Worm (Caenorhabditis elegans) whole organism, L4 larva: ENCODE results near the gene mrps-28.

Experiments
- F26F4.8 ChIP-seq: fragments of 200-800 bp; sonication (Bioruptor generic); conservative IDR thresholded peaks from 2 replicates; pipeline ENCODE4 v1.3.6; 2022; ENCODE audit warnings: missing genetic modification characterization, missing compliant biosample characterization
- F37D6.2 ChIP-seq: sonication (generic microtip); optimal IDR thresholded peaks from 2 replicates; lab custom pipeline; 2016; ENCODE audit warnings: mild to moderate bottlenecking, missing genetic modification characterization, missing compliant biosample characterization
- F49E8.2 ChIP-seq: sonication (generic microtip); optimal IDR thresholded peaks from 2 replicates; lab custom pipeline; 2016; ENCODE audit warnings: missing compliant biosample characterization, mild to moderate bottlenecking, missing genetic modification characterization, borderline replicate concordance
- T26A8.4 ChIP-seq: fragments of 200-800 bp; sonication (Bioruptor generic); IDR thresholded peaks from 2 replicates; pipeline ENCODE4 v1.3.6; 2022; ENCODE audit warnings: missing genetic modification characterization, missing compliant biosample characterization
- Y48G9A.11 ChIP-seq: fragments of 200-800 bp; sonication (Bioruptor generic); IDR thresholded peaks from 2 replicates; pipeline ENCODE4 v1.3.6; 2022; ENCODE audit warnings: missing genetic modification reagents, missing genetic modification characterization, missing compliant biosample characterization
- Y75B8A.6 ChIP-seq: fragments of 200-800 bp; sonication (Bioruptor generic); IDR thresholded peaks from 2 replicates; pipeline ENCODE4 v1.3.6; 2022; ENCODE audit warnings: missing genetic modification reagents, missing genetic modification characterization, missing compliant biosample characterization
- ama-1 ChIP-seq: fragments of 150-350 bp; optimal IDR thresholded peaks from 2 replicates; lab custom pipeline; 2014; ENCODE audit warnings: inconsistent platforms, mixed read lengths
- ceh-28 ChIP-seq: fragments of 150-350 bp; optimal IDR thresholded peaks from 2 replicates; lab custom pipeline; 2014; ENCODE audit warnings: missing biosample characterization, missing genetic modification reagents, missing genetic modification characterization
- ceh-82 ChIP-seq: sonication (generic microtip); optimal IDR thresholded peaks from 2 replicates; lab custom pipeline; 2017; ENCODE audit warnings: missing biosample characterization, missing genetic modification characterization
- cey-2 ChIP-seq: sonication (generic microtip); optimal IDR thresholded peaks from 3 replicates; lab custom pipeline; 2017; ENCODE audit warnings: missing genetic modification characterization, mild to moderate bottlenecking, missing compliant biosample characterization, antibody characterized with exemption, borderline replicate concordance; ENCODE audit not compliant: insufficient read depth
- daf-12 ChIP-seq: fragments of 150-350 bp; optimal IDR thresholded peaks from 2 replicates; lab custom pipeline; 2014; ENCODE audit warnings: missing biosample characterization, missing genetic modification reagents, missing genetic modification characterization
- daf-16 ChIP-seq, 3 experiments: sonication (generic microtip); optimal IDR thresholded peaks; 2 replicates each; lab custom pipeline; 2016 to 2017; ENCODE audit warnings: missing genetic modification characterization in 3 of 3, missing genetic modification reagents in 3 of 3, mild to moderate bottlenecking in 2 of 3, missing compliant biosample characterization in 2 of 3, missing biosample characterization in 1 of 3, moderate library complexity in 1 of 3
- daf-19 ChIP-seq: fragments of 200-800 bp; sonication (Bioruptor generic); conservative IDR thresholded peaks from 2 replicates; pipeline ENCODE4 v1.3.6; 2022; ENCODE audit warnings: missing genetic modification characterization, missing compliant biosample characterization
- dmd-6 ChIP-seq: fragments of 200-800 bp; sonication (Bioruptor generic); IDR thresholded peaks from 2 replicates; pipeline ENCODE4 v1.3.6; 2022; ENCODE audit warnings: missing genetic modification reagents, missing genetic modification characterization, missing compliant biosample characterization
- dmd-9 ChIP-seq: fragments of 200-800 bp; sonication (Bioruptor generic); IDR thresholded peaks from 2 replicates; pipeline ENCODE4 v1.3.6; 2022; ENCODE audit warnings: missing genetic modification reagents, missing genetic modification characterization, missing compliant biosample characterization
- dpl-1 ChIP-seq: fragments of 150-350 bp; optimal IDR thresholded peaks from 2 replicates; lab custom pipeline; 2014; ENCODE audit warnings: missing biosample characterization, missing genetic modification reagents, missing genetic modification characterization
- egl-27 ChIP-seq: sonication (generic microtip); optimal IDR thresholded peaks from 3 replicates; lab custom pipeline; 2017; ENCODE audit warnings: missing biosample characterization, missing genetic modification reagents, missing genetic modification characterization
- fos-1 ChIP-seq: fragments of 150-350 bp; optimal IDR thresholded peaks from 2 replicates; lab custom pipeline; 2014; ENCODE audit warnings: missing biosample characterization, missing genetic modification characterization
- gei-8 ChIP-seq: fragments of 200-800 bp; sonication (Bioruptor generic); optimal IDR thresholded peaks from 2 replicates; lab custom pipeline; 2018; ENCODE audit warnings: mild to moderate bottlenecking, missing genetic modification characterization, missing compliant biosample characterization
- hmg-1.1 ChIP-seq: fragments of 200-800 bp; sonication (Bioruptor generic); IDR thresholded peaks from 2 replicates; pipeline ENCODE4 v1.3.6; 2022; ENCODE audit warnings: missing genetic modification reagents, missing genetic modification characterization, missing compliant biosample characterization
- lim-7 ChIP-seq: fragments of 200-800 bp; sonication (Bioruptor generic); IDR thresholded peaks from 2 replicates; pipeline ENCODE4 v1.3.6; 2022; ENCODE audit warnings: missing genetic modification characterization, missing compliant biosample characterization
- lin-1 ChIP-seq: fragments of 200-800 bp; sonication (Bioruptor generic); IDR thresholded peaks from 2 replicates; pipeline ENCODE4 v1.3.6; 2022; ENCODE audit warnings: missing genetic modification reagents, missing genetic modification characterization, missing compliant biosample characterization
- lin-13 ChIP-seq: fragments of 150-350 bp; optimal IDR thresholded peaks from 2 replicates; lab custom pipeline; 2014; ENCODE audit warnings: missing biosample characterization, missing genetic modification reagents, missing genetic modification characterization
- mdl-1 ChIP-seq, 2 experiments: fragments of 150-350 bp in 1 of 2; sonication (generic microtip) in 1 of 2; optimal IDR thresholded peaks; 2 replicates each; lab custom pipeline; 2014 to 2017; ENCODE audit warnings: missing biosample characterization in 2 of 2, missing genetic modification characterization in 2 of 2
- mep-1 ChIP-seq: fragments of 150-350 bp; sonication (generic microtip); optimal IDR thresholded peaks from 3 replicates; lab custom pipeline; 2014; ENCODE audit warnings: missing biosample characterization, missing genetic modification characterization
- mxl-2 ChIP-seq: fragments of 200-800 bp; sonication (Bioruptor generic); conservative IDR thresholded peaks from 2 replicates; pipeline ENCODE4 v1.3.6; 2022; ENCODE audit warnings: missing genetic modification reagents, missing genetic modification characterization, missing compliant biosample characterization
- nhr-10 ChIP-seq: fragments of 150-350 bp; optimal IDR thresholded peaks from 2 replicates; lab custom pipeline; 2014; ENCODE audit warnings: missing biosample characterization, missing genetic modification characterization
- nhr-111 ChIP-seq: fragments of 200-800 bp; sonication (Bioruptor generic); optimal IDR thresholded peaks from 2 replicates; lab custom pipeline; 2018; ENCODE audit warnings: mild to moderate bottlenecking, missing genetic modification characterization, missing compliant biosample characterization
- nhr-237 ChIP-seq: sonication (generic microtip); optimal IDR thresholded peaks from 2 replicates; lab custom pipeline; 2017; ENCODE audit warnings: missing biosample characterization, missing genetic modification characterization
- nhr-42 ChIP-seq: fragments of 200-800 bp; sonication (Bioruptor generic); IDR thresholded peaks from 2 replicates; pipeline ENCODE4 v1.3.6; 2022; ENCODE audit warnings: missing genetic modification characterization, missing compliant biosample characterization
- nhr-76 ChIP-seq: fragments of 150-350 bp; optimal IDR thresholded peaks from 2 replicates; lab custom pipeline; 2014; ENCODE audit warnings: missing biosample characterization, missing genetic modification characterization
- rbr-2 ChIP-seq: sonication (generic microtip); optimal IDR thresholded peaks from 2 replicates; lab custom pipeline; 2016; ENCODE audit warnings: missing genotype, missing genetic modification characterization, missing compliant biosample characterization
- saeg-2 ChIP-seq: fragments of 200-800 bp; sonication (Bioruptor generic); IDR thresholded peaks from 2 replicates; pipeline ENCODE4 v1.3.6; 2022; ENCODE audit warnings: missing genetic modification reagents, missing genetic modification characterization, missing compliant biosample characterization
- snpc-4 ChIP-seq: fragments of 150-350 bp; optimal IDR thresholded peaks from 2 replicates; lab custom pipeline; 2014; ENCODE audit warnings: missing biosample characterization, missing genetic modification characterization
- spr-1 ChIP-seq: sonication (generic microtip); optimal IDR thresholded peaks from 2 replicates; lab custom pipeline; 2016; ENCODE audit warnings: mild to moderate bottlenecking, missing genetic modification characterization, missing compliant biosample characterization
- tra-1 ChIP-seq: fragments of 200-800 bp; sonication (Bioruptor generic); IDR thresholded peaks from 2 replicates; pipeline ENCODE4 v1.3.6; 2022; ENCODE audit warnings: missing genetic modification reagents, missing genetic modification characterization, missing compliant biosample characterization
- vab-7 ChIP-seq: fragments of 200-800 bp; sonication (Bioruptor generic); IDR thresholded peaks from 2 replicates; pipeline ENCODE4 v1.3.6; 2022; ENCODE audit warnings: missing genetic modification reagents, missing genetic modification characterization, missing compliant biosample characterization
- zag-1 ChIP-seq: fragments of 150-350 bp; optimal IDR thresholded peaks from 2 replicates; lab custom pipeline; 2014; ENCODE audit warnings: missing biosample characterization, missing genetic modification characterization
- zfp-2 ChIP-seq: sonication (generic microtip); optimal IDR thresholded peaks from 2 replicates; lab custom pipeline; 2016; ENCODE audit warnings: mild to moderate bottlenecking, missing genetic modification characterization, missing compliant biosample characterization
- zip-11 ChIP-seq: fragments of 200-800 bp; sonication (Bioruptor generic); IDR thresholded peaks from 2 replicates; pipeline ENCODE4 v1.3.6; 2022; ENCODE audit warnings: missing genetic modification characterization, missing compliant biosample characterization
- zip-2 ChIP-seq: fragments of 150-350 bp; optimal IDR thresholded peaks from 2 replicates; lab custom pipeline; 2014; ENCODE audit warnings: missing biosample characterization, missing genetic modification characterization
- ztf-11 ChIP-seq: fragments of 150-350 bp; optimal IDR thresholded peaks from 2 replicates; lab custom pipeline; 2014; ENCODE audit warnings: missing biosample characterization, missing genetic modification characterization
- ztf-7 ChIP-seq: fragments of 150-350 bp; optimal IDR thresholded peaks from 2 replicates; lab custom pipeline; 2014; ENCODE audit warnings: missing biosample characterization, missing genetic modification characterization

The mrps-28 gene

ce11 chrV:19622440-19622914, 21.6 kb upstream of the mrps-28 start, which contains the start of gene Y43F8C.3 (continued):
- no peak for TF ChIP-seq daf-19 (GFP tag; lab: Robert Waterston, UW)
- no peak for TF ChIP-seq zip-11
- TF ChIP-seq daf-12 (tag; lab: Kevin White, UChicago): no peak
- TF ChIP-seq ama-1 (lab: Kevin White, UChicago): no peak
- no peak for TF ChIP-seq ztf-7 (tag; lab: Kevin White, UChicago)
- no peak for TF ChIP-seq snpc-4 (tag; lab: Kevin White, UChicago)
- TF ChIP-seq hmg-1.1 (GFP tag; lab: Robert Waterston, UW): peak; percentile 93
- TF ChIP-seq dmd-6: peak; percentile 57
- peak; percentile 88 for TF ChIP-seq mep-1 (tag; lab: Kevin White, UChicago)
- TF ChIP-seq nhr-76 (tag; lab: Kevin White, UChicago): no peak
- no peak for TF ChIP-seq Y75B8A.6 (GFP tag; lab: Robert Waterston, UW)
- 0 out of 2 replicates have a peak, but pooled peaks have one; percentile 5 for TF ChIP-seq vab-7 (GFP tag; lab: Robert Waterston, UW)
- TF ChIP-seq F26F4.8 (GFP tag; lab: Robert Waterston, UW): no peak
- TF ChIP-seq lin-1 (GFP tag; lab: Robert Waterston, UW): peak; percentile 34; the same call in 1 of the 2 replicates
- peak; percentile 69 for TF ChIP-seq lin-13
- peak; percentile 26 to 86 for TF ChIP-seq mdl-1 (tag; optimal IDR thresholded peaks at IDR 0.05; lab: Kevin White, UChicago)
- no peak for TF ChIP-seq F49E8.2 (tag; lab: Kevin White, UChicago)
- TF ChIP-seq nhr-111 (GFP tag; lab: Kevin White, UChicago): no peak
- TF ChIP-seq nhr-10 (tag; lab: Kevin White, UChicago): no peak
- no peak for TF ChIP-seq ztf-11
- no peak for TF ChIP-seq nhr-237
- no peak for TF ChIP-seq F37D6.2 (tag; lab: Kevin White, UChicago)
- TF ChIP-seq egl-27 (tag; lab: Kevin White, UChicago): no peak
- TF ChIP-seq zag-1: no peak
- TF ChIP-seq dpl-1: peak; percentile 13
- TF ChIP-seq cey-2: no peak
- TF ChIP-seq mxl-2 (GFP tag; lab: Robert Waterston, UW): no peak
- TF ChIP-seq spr-1 (tag; lab: Kevin White, UChicago): no peak
- TF ChIP-seq lim-7 (GFP tag; lab: Robert Waterston, UW): no peak
- peak; percentile 8 for TF ChIP-seq ceh-28 (tag; lab: Kevin White, UChicago)
- no peak for TF ChIP-seq tra-1
- TF ChIP-seq fos-1 (tag; lab: Kevin White, UChicago): no peak
- TF ChIP-seq daf-16 (GFP tag; optimal IDR thresholded peaks at IDR 0.05; lab: Kevin White, UChicago): no peak
- peak; percentile 29 for TF ChIP-seq daf-16 (tag; optimal IDR thresholded peaks at IDR 0.05; lab: Kevin White, UChicago)
- no peak for TF ChIP-seq Y48G9A.11 (GFP tag; lab: Robert Waterston, UW)
- no peak for TF ChIP-seq gei-8 (GFP tag; lab: Kevin White, UChicago)
- TF ChIP-seq ceh-82 (tag; lab: Kevin White, UChicago): no peak

ce11 chrV:19623523-19624312, 20.3 kb upstream of the mrps-28 start:
- TF ChIP-seq daf-16 (GFP tag; optimal IDR thresholded peaks at IDR 0.05; lab: Kevin White, UChicago): no peak
- peak; percentile 16 for TF ChIP-seq daf-16 (tag; optimal IDR thresholded peaks at IDR 0.05; lab: Kevin White, UChicago)
- no peak for TF ChIP-seq T26A8.4 (GFP tag; lab: Robert Waterston, UW)
- TF ChIP-seq, all 104 proteins: peak for 1

- no peak for TF ChIP-seq zfp-2 (tag; lab: Kevin White, UChicago)
- no peak for TF ChIP-seq rbr-2 (tag; lab: Kevin White, UChicago)
- no peak for TF ChIP-seq nhr-42 (GFP tag; lab: Robert Waterston, UW)
- no peak for TF ChIP-seq mep-1 (tag; lab: Kevin White, UChicago)
- TF ChIP-seq zip-2 (tag; lab: Kevin White, UChicago): no peak
- no peak for TF ChIP-seq snpc-4 (tag; lab: Kevin White, UChicago)
- TF ChIP-seq dmd-9: no peak
- no peak for TF ChIP-seq saeg-2 (GFP tag; lab: Robert Waterston, UW)
Observed at ce11 chrV:19624749-19625148, 19.3 kb upstream of the mrps-28 start, which contains the start of gene dyf-19. Gene dyf-19, plus strand, starts transcription at chrV:19625049.
